Fruit fly (Drosophila melanogaster) whole organism, pupa: Measurements from ENCODE around the gene CG32026.

Source experiments
- CG10348 ChIP-seq: fragments of 200-800 bp; sonication (Bioruptor generic); IDR thresholded peaks from 2 replicates; pipeline ENCODE4 v1.3.6; 2022; ENCODE audit warnings: missing biosample characterization, missing genetic modification characterization
- CG12605 ChIP-seq: fragments of 200-800 bp; sonication (Bioruptor generic); IDR thresholded peaks from 2 replicates; pipeline ENCODE4 v1.3.6; 2022; ENCODE audit warnings: missing biosample characterization, missing genetic modification characterization
- CG14655 ChIP-seq: fragments of 200-800 bp; sonication (Bioruptor generic); optimal IDR thresholded peaks from 3 replicates; lab custom pipeline; 2017; ENCODE audit warnings: mild to moderate bottlenecking, missing biosample characterization, missing genetic modification reagents, missing genetic modification characterization
- CG15710 ChIP-seq: fragments of 200-800 bp; sonication (Bioruptor generic); optimal IDR thresholded peaks from 2 replicates; lab custom pipeline; 2018; ENCODE audit warnings: missing biosample characterization, mild to moderate bottlenecking, missing genetic modification characterization, moderate library complexity
- CG4496 ChIP-seq: fragments of 200-800 bp; sonication (Bioruptor generic); IDR thresholded peaks from 3 replicates; pipeline ENCODE4 v1.3.6; 2022; ENCODE audit warnings: missing biosample characterization, missing genetic modification characterization
- CG8159 ChIP-seq: fragments of 200-800 bp; sonication (Bioruptor generic); optimal IDR thresholded peaks from 3 replicates; lab custom pipeline; 2018; ENCODE audit warnings: missing biosample characterization, mild to moderate bottlenecking, missing genetic modification characterization, moderate library complexity
- CG8301 ChIP-seq: fragments of 200-800 bp; sonication (Bioruptor generic); optimal IDR thresholded peaks from 2 replicates; lab custom pipeline; 2018; ENCODE audit warnings: missing biosample characterization, mild to moderate bottlenecking, missing genetic modification characterization
- Ets98B ChIP-seq: fragments of 200-800 bp; sonication (Bioruptor generic); IDR thresholded peaks from 2 replicates; pipeline ENCODE4 v1.3.6; 2022; ENCODE audit warnings: missing biosample characterization, missing genetic modification characterization
- Pif1A ChIP-seq: fragments of 200-800 bp; sonication (Bioruptor generic); optimal IDR thresholded peaks from 3 replicates; lab custom pipeline; 2016; ENCODE audit warnings: missing biosample characterization, missing genetic modification characterization
- Pif1B ChIP-seq: fragments of 200-800 bp; sonication (Bioruptor generic); optimal IDR thresholded peaks from 3 replicates; lab custom pipeline; 2016; ENCODE audit warnings: missing biosample characterization, missing genetic modification characterization
- Snoo ChIP-seq: fragments of 200-800 bp; sonication (Bioruptor generic); optimal IDR thresholded peaks from 3 replicates; lab custom pipeline; 2017; ENCODE audit warnings: missing biosample characterization, mild to moderate bottlenecking, missing genetic modification characterization, inconsistent platforms
- fd96Ca ChIP-seq: fragments of 200-800 bp; sonication (Bioruptor generic); IDR thresholded peaks from 3 replicates; pipeline ENCODE4 v1.3.6; 2022; ENCODE audit warnings: missing biosample characterization, missing genetic modification characterization
- gl ChIP-seq: fragments of 200-800 bp; sonication (Bioruptor generic); optimal IDR thresholded peaks from 2 replicates; lab custom pipeline; 2018; ENCODE audit warnings: missing biosample characterization, mild to moderate bottlenecking, missing genetic modification characterization
- rn ChIP-seq: fragments of 200-800 bp; sonication (Bioruptor generic); IDR thresholded peaks from 2 replicates; pipeline ENCODE4 v1.3.6; 2022; ENCODE audit warnings: missing biosample characterization, missing genetic modification characterization

- TF ChIP-seq CG4496 (GFP tag; lab: Robert Waterston, UW) (no peak), CG14655 (GFP tag; lab: Kevin White, UChicago) (no peak), gl (no peak), rn (GFP tag; lab: Robert Waterston, UW) (no peak), fd96Ca (GFP tag; lab: Robert Waterston, UW) (no peak), Pif1B (no peak), CG8301 (tag; lab: Kevin White, UChicago) (no peak), Pif1A (GFP tag; lab: Kevin White, UChicago) (no peak), CG15710 (tag; lab: Kevin White, UChicago) (no peak), CG8159 (tag; lab: Kevin White, UChicago) (no peak), Snoo (no peak), CG12605 (GFP tag; lab: Robert Waterston, UW) (no peak), Ets98B (GFP tag; lab: Robert Waterston, UW) (no peak), CG10348 (GFP tag; lab: Robert Waterston, UW) (no peak)
These were observed 47.8 kb upstream of the CG32026 start, which contains the start of gene Acbp5 for dm6 chr3L:8788445-8788844.
